Fruit fly (Drosophila melanogaster) whole organism, pupa: Measurements from ENCODE around the gene CRIF.

ENCODE experiments used
- CG15710 ChIP-seq: fragments of 200-800 bp; sonication (Bioruptor generic); optimal IDR thresholded peaks from 2 replicates; lab custom pipeline; 2018; ENCODE audit warnings: missing biosample characterization, mild to moderate bottlenecking, missing genetic modification characterization, moderate library complexity
- CG32121 ChIP-seq: fragments of 200-800 bp; sonication (Bioruptor generic); IDR thresholded peaks from 2 replicates; pipeline ENCODE4 v1.3.6; 2022; ENCODE audit warnings: missing biosample characterization, missing genetic modification characterization
- CG8159 ChIP-seq: fragments of 200-800 bp; sonication (Bioruptor generic); optimal IDR thresholded peaks from 3 replicates; lab custom pipeline; 2018; ENCODE audit warnings: missing biosample characterization, mild to moderate bottlenecking, missing genetic modification characterization, moderate library complexity
- D1 ChIP-seq: fragments of 200-800 bp; sonication (Bioruptor generic); optimal IDR thresholded peaks from 2 replicates; lab custom pipeline; 2018; ENCODE audit warnings: missing biosample characterization, mild to moderate bottlenecking, missing genetic modification characterization, moderate library complexity
- EcR ChIP-seq: fragments of 200-800 bp; sonication (Bioruptor generic); optimal IDR thresholded peaks from 3 replicates; lab custom pipeline; 2019; ENCODE audit warnings: missing biosample characterization, missing genetic modification characterization, mild to moderate bottlenecking, moderate library complexity, missing genetic modification reagents
- Pif1A ChIP-seq: fragments of 200-800 bp; sonication (Bioruptor generic); optimal IDR thresholded peaks from 3 replicates; lab custom pipeline; 2016; ENCODE audit warnings: missing biosample characterization, missing genetic modification characterization
- gl ChIP-seq: fragments of 200-800 bp; sonication (Bioruptor generic); optimal IDR thresholded peaks from 2 replicates; lab custom pipeline; 2018; ENCODE audit warnings: missing biosample characterization, mild to moderate bottlenecking, missing genetic modification characterization

- TF ChIP-seq CG15710 (tag; lab: Kevin White, UChicago), result no peak
- TF ChIP-seq gl (tag; lab: Kevin White, UChicago), result no peak
- no peak for TF ChIP-seq CG8159
- no peak for TF ChIP-seq EcR
- no peak for TF ChIP-seq Pif1A (GFP tag; lab: Kevin White, UChicago)
- TF ChIP-seq D1 (tag; lab: Kevin White, UChicago), result no peak
- no peak for TF ChIP-seq CG32121 (GFP tag; lab: Robert Waterston, UW)
These were observed 16.0 kb upstream of the CRIF start for dm6 chr3L:21584683-21585082.
